Worm (Caenorhabditis elegans) whole organism, dauer: Measurements from ENCODE around the gene syx-4.

Source experiments
- unc-62 ChIP-seq: sonication (generic microtip); optimal IDR thresholded peaks from 2 replicates; lab custom pipeline; 2017; ENCODE audit warnings: missing biosample characterization, missing genetic modification reagents, missing genetic modification characterization

syx-4 gene

DNA sequence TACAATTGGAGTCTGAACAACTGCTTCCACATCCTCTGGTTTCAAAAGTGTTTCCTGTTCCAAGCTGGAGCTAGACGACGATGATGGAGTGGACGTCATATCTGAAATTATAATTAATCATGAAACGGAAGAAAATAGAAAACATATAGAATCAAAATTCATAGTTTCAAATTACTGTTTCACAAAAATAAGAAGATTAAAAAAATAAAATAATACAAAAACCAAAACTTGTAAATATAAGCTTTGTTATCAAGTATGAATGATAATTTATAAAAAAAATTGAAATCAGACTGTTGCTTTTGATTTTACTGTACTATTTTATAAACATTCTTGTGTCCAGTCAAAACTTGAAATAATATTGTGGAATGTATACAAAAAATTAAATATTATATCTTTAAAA lies 6.6 kb downstream of the syx-4 start, which contains the start of gene str-176:
Gene str-176 (minus strand): TSS at position 101 of the 400 bp plus-strand sequence.
- no peak for TF ChIP-seq unc-62 (GFP tag; lab: Kevin White, UChicago)

ce11 chrIV:8464187-8464586 lies 7.1 kb downstream of the syx-4 start:
- TF ChIP-seq unc-62 (GFP tag; lab: Kevin White, UChicago), result no peak

DNA sequence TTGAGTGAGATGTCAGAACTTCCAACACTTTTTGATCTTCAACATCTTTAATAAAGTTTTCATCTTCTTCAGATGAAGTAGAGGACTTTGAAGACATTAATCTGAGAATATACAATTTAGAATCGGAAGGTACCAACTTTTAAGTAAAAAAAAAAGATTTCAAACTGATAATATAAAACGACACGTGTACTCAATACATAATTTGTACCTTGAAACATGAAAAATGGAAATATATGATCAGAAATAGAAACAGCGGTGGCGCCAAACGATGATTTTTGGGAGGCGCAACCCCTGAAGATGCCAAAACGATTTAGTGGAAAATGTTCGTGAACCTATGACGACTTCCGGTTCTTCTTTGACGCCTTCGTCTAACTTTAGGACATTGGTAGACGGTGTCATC lies 15.4 kb downstream of the syx-4 start, which contains the start of gene oat-1:
Gene oat-1 (minus strand): TSS at position 101 of the 400 bp plus-strand sequence.
- no peak for TF ChIP-seq unc-62 (GFP tag; lab: Kevin White, UChicago)

DNA sequence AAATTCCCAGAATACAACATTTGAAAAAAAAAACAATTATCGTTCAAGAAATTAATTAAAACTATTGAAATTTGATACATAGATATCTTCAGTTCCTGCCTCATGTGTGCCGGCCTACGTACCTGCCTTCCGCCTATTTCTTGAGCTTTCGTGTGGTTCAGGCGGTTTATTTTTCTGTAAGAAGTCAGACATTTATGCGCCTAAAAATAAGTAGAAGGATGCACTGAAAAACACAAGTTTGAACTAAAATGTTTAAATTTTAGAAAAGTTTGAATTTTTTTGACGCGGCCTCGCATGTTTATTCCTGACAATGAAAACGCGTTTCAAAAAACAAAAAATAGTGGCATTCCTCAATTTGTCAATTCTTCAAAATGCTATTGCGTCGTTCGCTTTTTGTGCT lies 16.7 kb downstream of the syx-4 start, which contains the start of gene C28C12.11:
Gene C28C12.11 (plus strand): TSS at position 301 of the 400 bp plus-strand sequence.
- TF ChIP-seq unc-62 (GFP tag; lab: Kevin White, UChicago), result no peak

- TF ChIP-seq unc-62 (GFP tag; lab: Kevin White, UChicago), result no peak
Observed at ce11 chrIV:8475030-8475679, 18.1 kb downstream of the syx-4 start.

DNA sequence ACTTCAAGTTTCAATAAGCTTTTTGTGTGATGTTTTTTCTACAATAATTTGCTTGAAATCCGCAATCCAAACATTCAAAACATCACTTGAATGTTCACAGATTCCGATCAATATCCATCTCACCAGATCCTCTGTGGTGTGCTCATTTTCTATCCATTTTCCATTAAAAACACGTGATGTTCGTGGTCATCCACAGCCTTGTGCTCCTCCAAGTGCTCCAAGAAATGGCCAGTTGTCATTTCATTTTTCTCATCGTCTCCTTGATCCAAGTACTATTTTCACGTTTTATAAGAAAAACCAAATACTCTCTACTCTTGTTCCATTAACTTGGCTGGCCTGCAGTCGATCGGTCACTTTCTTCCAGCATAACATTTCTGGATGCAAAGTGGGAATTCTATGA lies 19.1 kb downstream of the syx-4 start:
- no peak for TF ChIP-seq unc-62 (GFP tag; lab: Kevin White, UChicago)

ce11 chrIV:8476880-8477279 lies 19.8 kb downstream of the syx-4 start, which contains the start of gene spp-10:
TSS of gene spp-10 (plus strand) at chrIV:8477180.
- no peak for TF ChIP-seq unc-62 (GFP tag; lab: Kevin White, UChicago)

- TF ChIP-seq unc-62 (GFP tag; lab: Kevin White, UChicago), result no peak
Observed at ce11 chrIV:8478516-8478915, 21.4 kb downstream of the syx-4 start.

- no peak for TF ChIP-seq unc-62 (GFP tag; lab: Kevin White, UChicago)
Observed at ce11 chrIV:8479346-8479745, 22.3 kb downstream of the syx-4 start, which contains the start of gene hlh-12. TSS of gene hlh-12 (minus strand) at chrIV:8479446.

DNA sequence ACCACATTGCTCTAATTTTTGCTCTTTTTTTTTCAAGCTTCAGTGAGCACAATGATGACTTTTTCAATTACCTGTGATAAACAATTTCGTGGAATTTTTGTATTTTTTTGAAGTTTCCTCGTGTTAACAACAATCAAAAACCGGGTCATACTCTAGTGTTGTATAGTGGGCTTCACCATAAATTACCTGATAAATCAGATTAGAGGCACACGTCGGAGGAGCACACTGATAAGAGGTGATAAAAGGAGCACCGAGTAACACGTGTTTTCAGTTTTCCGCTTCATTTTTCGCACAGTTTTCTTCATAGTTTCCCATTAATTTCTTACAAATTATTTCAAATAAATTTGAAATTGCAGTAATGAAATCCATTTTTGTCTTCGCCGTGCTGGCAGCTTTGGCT lies 24.2 kb downstream of the syx-4 start, which contains the start of gene spp-8:
Gene spp-8 (plus strand): TSS at position 357 of the 400 bp plus-strand sequence.
- TF ChIP-seq unc-62 (GFP tag; lab: Kevin White, UChicago), result no peak

DNA sequence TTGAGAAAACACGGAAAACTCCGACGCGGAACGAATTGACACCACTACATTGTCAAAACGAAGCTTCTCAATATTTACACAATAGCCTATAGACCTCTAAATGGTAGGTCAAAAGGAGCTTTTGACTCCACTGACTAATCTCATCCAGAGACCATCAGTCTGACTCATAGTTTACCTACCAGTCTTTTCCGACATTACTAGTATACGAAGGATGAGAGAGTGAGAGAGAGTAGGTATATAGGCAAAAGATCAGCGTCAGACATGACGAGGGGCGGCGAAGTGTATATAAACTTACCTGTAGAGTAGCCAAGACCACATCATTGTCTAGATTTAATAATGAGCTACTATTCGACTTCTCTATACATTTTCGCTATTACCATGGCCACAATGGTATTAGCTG lies 30.1 kb downstream of the syx-4 start, which contains the start of gene srlf-3:
Gene srlf-3 (plus strand): TSS at position 301 of the 400 bp plus-strand sequence.
- TF ChIP-seq unc-62 (GFP tag; lab: Kevin White, UChicago), result no peak

- no peak for TF ChIP-seq unc-62 (GFP tag; lab: Kevin White, UChicago)
Observed at ce11 chrIV:8488043-8488442, 31.0 kb downstream of the syx-4 start.

DNA sequence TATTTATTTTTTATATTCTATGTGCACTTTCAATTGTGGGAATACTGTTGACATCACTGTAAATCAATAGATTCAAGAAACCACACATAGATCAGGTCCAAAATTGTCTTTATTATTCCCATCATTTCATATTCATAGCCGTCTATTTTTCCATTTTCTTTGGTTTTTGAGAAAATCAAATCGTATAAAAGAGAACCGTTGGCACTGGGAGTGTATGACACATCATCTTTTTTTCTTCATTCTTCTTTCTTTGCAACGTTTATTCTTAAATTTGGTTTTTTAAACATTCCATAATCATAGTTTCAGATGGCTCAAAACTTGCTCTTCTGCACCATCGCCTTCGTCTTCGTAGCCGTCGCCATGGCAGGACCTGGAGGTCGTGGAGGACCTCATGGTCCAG lies 32.8 kb downstream of the syx-4 start, which contains the start of gene srlf-2:
Gene srlf-2 (plus strand): TSS at position 301 of the 400 bp plus-strand sequence.
- TF ChIP-seq unc-62 (GFP tag; lab: Kevin White, UChicago), result no peak

DNA sequence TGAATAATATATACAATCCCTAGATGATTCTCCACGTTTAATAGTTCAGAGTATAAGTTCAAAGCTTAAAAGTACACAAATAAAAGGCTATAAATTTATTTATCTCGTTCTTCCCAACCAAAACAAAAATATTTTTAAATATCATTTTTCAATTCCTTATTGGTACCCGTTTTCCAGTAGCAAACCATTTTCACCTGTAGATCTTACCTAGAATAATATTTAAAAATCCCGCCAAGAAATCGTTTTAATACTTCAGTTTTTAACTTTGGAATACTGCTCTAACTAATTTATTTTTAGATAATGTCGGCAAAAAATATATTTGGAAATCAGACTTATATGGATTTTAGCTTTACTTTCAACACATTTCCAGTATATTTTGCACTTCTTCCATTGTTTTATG lies 35.2 kb downstream of the syx-4 start, which contains the start of gene sru-7:
Gene sru-7 (plus strand): TSS at position 301 of the 400 bp plus-strand sequence.
- no peak for TF ChIP-seq unc-62 (GFP tag; lab: Kevin White, UChicago)

- no peak for TF ChIP-seq unc-62 (GFP tag; lab: Kevin White, UChicago)
Observed at ce11 chrIV:8496263-8496662, 39.2 kb downstream of the syx-4 start, which contains the start of gene C28C12.12. TSS of gene C28C12.12 (minus strand) at chrIV:8496363.

DNA sequence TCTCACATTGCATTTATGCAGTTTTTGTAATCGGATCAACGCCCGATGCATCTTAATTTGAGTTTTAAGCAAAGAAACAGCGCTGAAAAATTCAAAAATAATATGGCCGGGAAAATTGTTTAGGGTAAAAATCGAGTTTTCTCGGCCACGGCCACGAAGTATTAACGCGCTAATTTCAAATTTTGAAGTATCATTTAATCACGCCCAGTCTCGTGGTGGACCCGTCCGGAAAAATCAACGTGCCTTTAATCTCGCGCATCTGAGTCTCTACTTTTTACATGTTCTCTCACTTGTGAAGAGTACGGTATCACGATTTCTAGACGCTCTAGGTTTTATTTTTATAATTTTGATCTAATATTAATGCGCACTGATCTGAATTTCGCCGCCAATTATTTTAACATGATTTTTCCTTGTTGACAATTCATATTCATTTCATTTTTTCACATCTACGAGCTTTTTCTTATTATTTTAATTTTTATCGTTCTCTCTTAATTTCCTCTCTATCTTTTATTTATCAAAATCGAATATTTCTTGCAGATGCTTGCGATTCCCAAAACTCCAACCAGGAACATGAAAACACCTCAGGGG lies 41.8 kb downstream of the syx-4 start, which contains the start of the genes acdh-13 and mesp-1:
Gene acdh-13 (minus strand): TSS at position 51 of the 588 bp plus-strand sequence.
Gene mesp-1 (plus strand): TSS at position 538 of the 588 bp plus-strand sequence.
- no peak for TF ChIP-seq unc-62 (GFP tag; lab: Kevin White, UChicago)
